Worm (Caenorhabditis elegans): ENCODE data around the gene clec-33.

DNA sequence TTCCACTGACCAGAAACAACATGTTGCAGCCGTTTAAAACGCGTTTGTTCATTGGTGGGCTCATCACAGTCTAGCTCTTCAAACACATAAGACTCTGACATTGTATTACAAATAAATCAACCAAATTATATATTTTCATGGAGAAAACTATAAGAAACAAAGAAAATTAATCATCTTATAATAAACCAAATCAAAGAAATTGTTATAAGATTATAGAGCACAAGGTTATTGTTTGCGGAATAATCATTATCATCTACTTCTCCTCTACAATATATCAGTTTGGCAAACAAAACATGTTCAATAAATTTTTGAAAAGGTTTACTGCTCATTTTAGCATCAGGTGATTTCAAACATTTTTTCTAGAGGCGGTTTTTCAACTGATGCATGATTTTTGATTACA lies 7.9 kb downstream of the clec-33 start, which contains the start of the genes clec-32 and clec-24:
- TF ChIP-seq unc-130 (GFP tag; optimal IDR thresholded peaks at IDR 0.05) (no peak), snpc-1.3 (tag; optimal IDR thresholded peaks at IDR 0.05; ENCODE audit: insufficient read depth) (no peak), Y95B8A.8 (GFP tag; IDR thresholded peaks at IDR 0.05) (no peak), unc-62 (GFP tag; optimal IDR thresholded peaks at IDR 0.05) (no peak), ztf-6 (GFP tag; IDR thresholded peaks at IDR 0.05) (no peak), ceh-40 (GFP tag; IDR thresholded peaks at IDR 0.05) (no peak), ets-4 (GFP tag; optimal IDR thresholded peaks at IDR 0.05) (no peak), F49E8.2 (tag; optimal IDR thresholded peaks at IDR 0.05; ENCODE audit: insufficient read depth) (no peak), ztf-22 (GFP tag; optimal IDR thresholded peaks at IDR 0.05) (no peak), ceh-100 (GFP tag; IDR thresholded peaks at IDR 0.05) (no peak)
